Worm (Caenorhabditis elegans) whole organism, L1 larva: Measurements from ENCODE around the gene F11D11.22.

ENCODE experiments used
- ama-1 ChIP-seq: fragments of 150-350 bp; optimal IDR thresholded peaks from 2 replicates; lab custom pipeline; 2014
- ceh-82 ChIP-seq, 3 experiments: fragments of 150-350 bp in 1 of 3; sonication (generic microtip) in 2 of 3; optimal IDR thresholded peaks; 2 replicates each; lab custom pipeline; 2014 to 2017; ENCODE audit warnings: missing biosample characterization in 3 of 3, missing genetic modification characterization in 3 of 3
- egl-27 ChIP-seq, 2 experiments: fragments of 150-350 bp in 1 of 2; sonication (generic microtip); optimal IDR thresholded peaks; 3 replicates each; lab custom pipeline; 2017 to 2018; ENCODE audit warnings: missing biosample characterization in 2 of 2, missing genetic modification characterization in 2 of 2, missing genetic modification reagents in 2 of 2
- fos-1 ChIP-seq: fragments of 150-350 bp; optimal IDR thresholded peaks from 2 replicates; lab custom pipeline; 2014; ENCODE audit warnings: missing biosample characterization, missing genetic modification characterization
- lir-3 ChIP-seq: sonication (generic microtip); optimal IDR thresholded peaks from 2 replicates; lab custom pipeline; 2016; ENCODE audit warnings: mild to moderate bottlenecking, missing genetic modification characterization, moderate library complexity, missing compliant biosample characterization; ENCODE audit not compliant: poor library complexity
- mdl-1 ChIP-seq, 2 experiments: fragments of 150-350 bp; optimal IDR thresholded peaks; 2 replicates each; lab custom pipeline; 2014 to 2017; ENCODE audit warnings: missing biosample characterization in 2 of 2, missing genetic modification characterization in 2 of 2, inconsistent platforms in 1 of 2
- nhr-237 ChIP-seq: fragments of 150-350 bp; optimal IDR thresholded peaks from 2 replicates; lab custom pipeline; 2014; ENCODE audit warnings: missing biosample characterization, missing genetic modification characterization
- skn-1 ChIP-seq: fragments of 150-350 bp; optimal IDR thresholded peaks from 2 replicates; lab custom pipeline; 2014; ENCODE audit warnings: missing biosample characterization, missing genetic modification characterization
- snpc-4 ChIP-seq: fragments of 150-350 bp; optimal IDR thresholded peaks from 2 replicates; lab custom pipeline; 2014; ENCODE audit warnings: missing biosample characterization, missing genetic modification characterization
- tbx-2 ChIP-seq: sonication (generic microtip); optimal IDR thresholded peaks from 2 replicates; lab custom pipeline; 2016; ENCODE audit warnings: missing genetic modification characterization, missing compliant biosample characterization
- unc-62 ChIP-seq: fragments of 150-350 bp; optimal IDR thresholded peaks from 2 replicates; lab custom pipeline; 2014; ENCODE audit warnings: missing biosample characterization, missing genetic modification reagents, missing genetic modification characterization
- unc-86 ChIP-seq: sonication (generic microtip); optimal IDR thresholded peaks from 2 replicates; lab custom pipeline; 2016; ENCODE audit warnings: missing genetic modification characterization, missing compliant biosample characterization

ce11 chrV:18810705-18811104 is 48.6 kb downstream of the F11D11.22 start, which contains the start of gene C54E10.3:
- TF ChIP-seq unc-86 (tag; lab: Kevin White, UChicago) (no peak), ama-1 (no peak), fos-1 (tag; lab: Kevin White, UChicago) (no peak), snpc-4 (tag; lab: Kevin White, UChicago) (no peak), skn-1 (tag; lab: Kevin White, UChicago) (no peak), unc-62 (GFP tag; lab: Kevin White, UChicago) (no peak), egl-27 (tag; optimal IDR thresholded peaks at IDR 0.05; lab: Kevin White, UChicago) (no peak), nhr-237 (tag; lab: Kevin White, UChicago) (no peak), mdl-1 (tag; optimal IDR thresholded peaks at IDR 0.05; lab: Kevin White, UChicago) (no peak), tbx-2 (no peak), ceh-82 (tag; optimal IDR thresholded peaks at IDR 0.05; lab: Kevin White, UChicago) (no peak), lir-3 (tag; lab: Kevin White, UChicago) (no peak)
